Worm (Caenorhabditis elegans) whole organism, mixed stage, embryonic: ENCODE measurements around the gene F35A5.5.

Source experiments
- ces-1 ChIP-seq: fragments of 150-350 bp; optimal IDR thresholded peaks from 2 replicates; lab custom pipeline; 2014; ENCODE audit warnings: missing biosample characterization, missing genetic modification reagents, missing genetic modification characterization
- mep-1 ChIP-seq: fragments of 150-350 bp; optimal IDR thresholded peaks from 2 replicates; lab custom pipeline; 2017; ENCODE audit warnings: missing biosample characterization, missing genetic modification reagents, missing genetic modification characterization, inconsistent platforms
- pha-4 ChIP-seq: fragments of 150-350 bp; optimal IDR thresholded peaks from 2 replicates; lab custom pipeline; 2018; ENCODE audit warnings: missing biosample characterization, missing genetic modification reagents, missing genetic modification characterization
- sptf-1 ChIP-seq: sonication (generic microtip); optimal IDR thresholded peaks from 2 replicates; lab custom pipeline; 2017; ENCODE audit warnings: mild to moderate bottlenecking, missing genetic modification characterization, moderate library complexity, missing compliant biosample characterization
- unc-62 ChIP-seq: fragments of 150-350 bp; optimal IDR thresholded peaks from 2 replicates; lab custom pipeline; 2014; ENCODE audit warnings: missing biosample characterization, missing genetic modification reagents, missing genetic modification characterization
- ztf-11 ChIP-seq: fragments of 150-350 bp; optimal IDR thresholded peaks from 2 replicates; lab custom pipeline; 2014; ENCODE audit warnings: missing biosample characterization, missing genetic modification characterization

ce11 chrX:3839172-3839571 is 43.6 kb upstream of the F35A5.5 start:
- TF ChIP-seq sptf-1 (tag; lab: Kevin White, UChicago) (no peak), mep-1 (tag; lab: Kevin White, UChicago) (no peak), pha-4 (tag; lab: Kevin White, UChicago) (no peak), unc-62 (no peak), ztf-11 (tag; lab: Kevin White, UChicago) (no peak), ces-1 (GFP tag; lab: Kevin White, UChicago) (no peak)
